Worm (Caenorhabditis elegans): ENCODE results near the gene K09A9.6.

K09A9.6 gene

ce11 chrX:15557849-15558248 is 19.2 kb upstream of the K09A9.6 start, which contains the start of gene lron-3:
TSS of gene lron-3 (minus strand) at chrX:15557949.
- TF ChIP-seq hlh-8 (tag; optimal IDR thresholded peaks at IDR 0.05) (no peak), C08G9.2 (tag; optimal IDR thresholded peaks at IDR 0.05) (no peak), pros-1 (tag; optimal IDR thresholded peaks at IDR 0.05) (no peak), fkh-10 (GFP tag; optimal IDR thresholded peaks at IDR 0.05) (no peak), ama-1 (optimal IDR thresholded peaks at IDR 0.05) (no peak), F13H6.1 (tag; optimal IDR thresholded peaks at IDR 0.05) (no peak), K02D7.2 (tag; optimal IDR thresholded peaks at IDR 0.05) (no peak), ceh-18 (tag; optimal IDR thresholded peaks at IDR 0.05) (no peak), dmd-4 (tag; optimal IDR thresholded peaks at IDR 0.05; ENCODE audit: borderline replicate concordance) (no peak)

DNA sequence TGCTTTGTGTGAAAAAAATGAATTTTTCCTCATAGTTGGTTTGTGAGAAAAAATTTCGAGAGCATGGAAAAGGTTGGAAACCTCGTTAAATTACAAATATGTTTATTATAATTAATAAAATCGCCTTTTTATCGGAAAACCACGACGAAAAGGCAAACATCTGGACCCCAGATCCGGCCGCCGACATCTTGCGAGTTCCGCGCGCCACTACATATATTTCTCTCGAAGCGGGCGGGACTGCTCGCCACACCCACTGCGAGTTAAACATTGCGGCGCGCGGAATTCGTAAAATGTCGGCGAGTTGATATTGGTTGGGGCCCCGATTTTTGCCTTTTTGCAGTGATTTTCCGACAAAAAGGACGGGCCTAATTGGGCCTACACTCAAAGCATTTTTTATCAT is 17.6 kb upstream of the K09A9.6 start:
- no peak for TF ChIP-seq madf-2 (tag; optimal IDR thresholded peaks at IDR 0.05)

- TF ChIP-seq ceh-2 (tag; optimal IDR thresholded peaks at IDR 0.05), result no peak
- no peak for TF ChIP-seq nfya-1 (tag; optimal IDR thresholded peaks at IDR 0.05)
- no peak for TF ChIP-seq ceh-14 (tag; optimal IDR thresholded peaks at IDR 0.05)
- TF ChIP-seq ceh-34 (tag; optimal IDR thresholded peaks at IDR 0.05), result no peak
- no peak for TF ChIP-seq ceh-24 (tag; optimal IDR thresholded peaks at IDR 0.05)
- no peak for TF ChIP-seq tbx-7 (tag; optimal IDR thresholded peaks at IDR 0.05)
- TF ChIP-seq K02D7.2 (tag; optimal IDR thresholded peaks at IDR 0.05), result no peak
- TF ChIP-seq fax-1 (tag; optimal IDR thresholded peaks at IDR 0.05), result no peak
- no peak for TF ChIP-seq zip-5 (tag; optimal IDR thresholded peaks at IDR 0.05)
- TF ChIP-seq ets-4 (tag; optimal IDR thresholded peaks at IDR 0.05), result no peak
- no peak for TF ChIP-seq elt-2 (tag; optimal IDR thresholded peaks at IDR 0.05)
- no peak for TF ChIP-seq ttx-3 (tag; optimal IDR thresholded peaks at IDR 0.05)
- no peak for TF ChIP-seq pros-1 (tag; optimal IDR thresholded peaks at IDR 0.05)
- TF ChIP-seq fkh-10 (GFP tag; optimal IDR thresholded peaks at IDR 0.05), result no peak
- TF ChIP-seq dve-1 (tag; optimal IDR thresholded peaks at IDR 0.05), result no peak
- no peak for TF ChIP-seq C08G9.2 (tag; optimal IDR thresholded peaks at IDR 0.05)
Observed at ce11 chrX:15564338-15564737, 12.7 kb upstream of the K09A9.6 start.

DNA sequence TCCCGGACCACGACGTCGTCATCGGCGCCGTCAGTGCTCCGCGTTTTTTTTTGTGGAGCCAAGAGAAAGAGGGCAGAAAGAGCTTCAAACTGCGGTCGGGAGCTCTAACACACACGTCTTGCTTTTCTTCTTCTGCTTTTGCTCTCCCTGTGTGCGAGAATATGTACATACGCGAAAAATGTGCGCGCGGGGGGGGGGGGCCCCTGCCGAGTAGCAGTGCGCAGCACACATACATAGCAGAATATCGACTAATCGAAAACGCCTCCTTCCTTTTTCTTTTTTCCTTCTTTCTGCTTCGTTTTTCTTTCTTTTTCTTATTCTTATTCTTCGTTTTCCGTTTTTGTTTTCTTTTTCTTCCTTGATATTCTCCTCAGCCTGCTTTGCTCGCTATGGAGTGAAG is 10.4 kb upstream of the K09A9.6 start:
- TF ChIP-seq pros-1 (tag; optimal IDR thresholded peaks at IDR 0.05) (peak; percentile 0), ceh-19 (GFP tag; optimal IDR thresholded peaks at IDR 0.05) (peak; percentile 5), tbx-2 (tag; optimal IDR thresholded peaks at IDR 0.05) (peak; percentile 68), nfya-1 (tag; optimal IDR thresholded peaks at IDR 0.05) (peak; percentile 25), unc-3 (GFP tag; conservative IDR thresholded peaks at IDR 0.05) (no peak; the same call in 1 of the 2 replicates), unc-3 (tag; optimal IDR thresholded peaks at IDR 0.05) (peak; percentile 15), syd-9 (tag; optimal IDR thresholded peaks at IDR 0.05) (peak; percentile 12), ahr-1 (tag; optimal IDR thresholded peaks at IDR 0.05) (no peak), unc-42 (tag; optimal IDR thresholded peaks at IDR 0.05) (peak; percentile 51), hlh-6 (tag; optimal IDR thresholded peaks at IDR 0.05) (no peak), ceh-48 (tag; optimal IDR thresholded peaks at IDR 0.05) (peak; percentile 86), ceh-18 (tag; optimal IDR thresholded peaks at IDR 0.05) (peak; percentile 37), pqm-1 (tag; optimal IDR thresholded peaks at IDR 0.05) (no peak), ceh-34 (tag; optimal IDR thresholded peaks at IDR 0.05) (peak; percentile 12), F13H6.1 (tag; optimal IDR thresholded peaks at IDR 0.05) (no peak), unc-55 (GFP tag; optimal IDR thresholded peaks at IDR 0.05) (no peak), ceh-31 (tag; optimal IDR thresholded peaks at IDR 0.05) (peak; percentile 70), ceh-22 (tag; optimal IDR thresholded peaks at IDR 0.05) (no peak)
